Worm (Caenorhabditis elegans) whole organism, L2 larva: ENCODE data around the gene F55G11.7.

Experiments used
- C34F6.9 ChIP-seq: fragments of 150-350 bp; optimal IDR thresholded peaks from 2 replicates; lab custom pipeline; 2014; ENCODE audit warnings: missing biosample characterization, missing genetic modification characterization
- F13H6.1 ChIP-seq: sonication (generic microtip); optimal IDR thresholded peaks from 2 replicates; lab custom pipeline; 2016; ENCODE audit warnings: missing genetic modification characterization, missing compliant biosample characterization
- R02D3.7 ChIP-seq: fragments of 150-350 bp; optimal IDR thresholded peaks from 2 replicates; lab custom pipeline; 2014; ENCODE audit warnings: missing biosample characterization, missing genetic modification characterization
- alr-1 ChIP-seq: fragments of 150-350 bp; optimal IDR thresholded peaks from 2 replicates; lab custom pipeline; 2014; ENCODE audit warnings: missing biosample characterization, missing genetic modification characterization
- ama-1 ChIP-seq: fragments of 150-350 bp; optimal IDR thresholded peaks from 2 replicates; lab custom pipeline; 2018; ENCODE audit warnings: inconsistent platforms
- ceh-16 ChIP-seq: fragments of 150-350 bp; optimal IDR thresholded peaks from 2 replicates; lab custom pipeline; 2014; ENCODE audit warnings: missing biosample characterization, missing genetic modification characterization
- ceh-82 ChIP-seq: fragments of 150-350 bp; optimal IDR thresholded peaks from 2 replicates; lab custom pipeline; 2014; ENCODE audit warnings: missing biosample characterization, missing genetic modification characterization
- crh-2 ChIP-seq: sonication (generic microtip); optimal IDR thresholded peaks from 2 replicates; lab custom pipeline; 2017; ENCODE audit warnings: missing biosample characterization, missing genetic modification characterization
- dmd-4 ChIP-seq: sonication (generic microtip); optimal IDR thresholded peaks from 2 replicates; lab custom pipeline; 2017; ENCODE audit warnings: missing biosample characterization, missing genetic modification characterization
- egl-27 ChIP-seq: sonication (generic microtip); optimal IDR thresholded peaks from 3 replicates; lab custom pipeline; 2017; ENCODE audit warnings: missing biosample characterization, missing genetic modification reagents, missing genetic modification characterization
- elt-1 ChIP-seq: fragments of 150-350 bp; optimal IDR thresholded peaks from 2 replicates; lab custom pipeline; 2014; ENCODE audit warnings: missing biosample characterization, missing genetic modification characterization
- fos-1 ChIP-seq: fragments of 150-350 bp; optimal IDR thresholded peaks from 2 replicates; lab custom pipeline; 2014; ENCODE audit warnings: missing biosample characterization, missing genetic modification characterization
- lin-39 ChIP-seq: fragments of 150-350 bp; optimal IDR thresholded peaks from 2 replicates; lab custom pipeline; 2014; ENCODE audit warnings: missing biosample characterization, missing genetic modification reagents, missing genetic modification characterization
- lsy-2 ChIP-seq, 2 experiments: fragments of 150-350 bp in 1 of 2; sonication (generic microtip) in 1 of 2; optimal IDR thresholded peaks; 2 replicates each; lab custom pipeline; 2014 to 2017; ENCODE audit warnings: missing biosample characterization in 2 of 2, missing genetic modification characterization in 2 of 2
- mab-5 ChIP-seq: fragments of 150-350 bp; optimal IDR thresholded peaks from 2 replicates; lab custom pipeline; 2014; ENCODE audit warnings: missing biosample characterization, missing genetic modification characterization
- mbf-1 ChIP-seq: sonication (generic microtip); optimal IDR thresholded peaks from 2 replicates; lab custom pipeline; 2017; ENCODE audit warnings: missing biosample characterization, missing genetic modification characterization
- nhr-10 ChIP-seq: sonication (generic microtip); optimal IDR thresholded peaks from 2 replicates; lab custom pipeline; 2017; ENCODE audit warnings: missing biosample characterization, missing genetic modification characterization
- nhr-11 ChIP-seq: fragments of 150-350 bp; optimal IDR thresholded peaks from 2 replicates; lab custom pipeline; 2014; ENCODE audit warnings: missing biosample characterization, missing genetic modification characterization
- nhr-12 ChIP-seq: fragments of 150-350 bp; optimal IDR thresholded peaks from 2 replicates; lab custom pipeline; 2014; ENCODE audit warnings: missing biosample characterization, missing genetic modification characterization
- nhr-21 ChIP-seq: fragments of 150-350 bp; optimal IDR thresholded peaks from 2 replicates; lab custom pipeline; 2014; ENCODE audit warnings: missing biosample characterization, missing genetic modification characterization
- nhr-23 ChIP-seq: fragments of 150-350 bp; optimal IDR thresholded peaks from 2 replicates; lab custom pipeline; 2014; ENCODE audit warnings: missing biosample characterization, missing genetic modification reagents, missing genetic modification characterization
- nhr-237 ChIP-seq: fragments of 150-350 bp; optimal IDR thresholded peaks from 2 replicates; lab custom pipeline; 2014; ENCODE audit warnings: missing biosample characterization, missing genetic modification characterization
- nhr-25 ChIP-seq: fragments of 150-350 bp; sonication (generic microtip); optimal IDR thresholded peaks from 3 replicates; lab custom pipeline; 2014; ENCODE audit warnings: missing biosample characterization, missing genetic modification characterization
- peb-1 ChIP-seq: fragments of 150-350 bp; optimal IDR thresholded peaks from 2 replicates; lab custom pipeline; 2014; ENCODE audit warnings: missing biosample characterization, missing genetic modification characterization
- sem-4 ChIP-seq: fragments of 150-350 bp; optimal IDR thresholded peaks from 2 replicates; lab custom pipeline; 2014; ENCODE audit warnings: missing biosample characterization, missing genetic modification reagents, missing genetic modification characterization
- skn-1 ChIP-seq: sonication (generic microtip); optimal IDR thresholded peaks from 2 replicates; lab custom pipeline; 2017; ENCODE audit warnings: missing biosample characterization, missing genetic modification characterization
- sma-3 ChIP-seq: sonication (generic microtip); optimal IDR thresholded peaks from 2 replicates; lab custom pipeline; 2016; ENCODE audit warnings: missing genetic modification reagents, missing genetic modification characterization, missing compliant biosample characterization
- sma-9 ChIP-seq, 2 experiments: fragments of 150-350 bp in 1 of 2; sonication (generic microtip) in 1 of 2; optimal IDR thresholded peaks; 2 replicates each; lab custom pipeline; 2014 to 2016; ENCODE audit warnings: missing genetic modification characterization in 2 of 2, mild to moderate bottlenecking in 1 of 2, missing biosample characterization in 1 of 2, missing compliant biosample characterization in 1 of 2, missing genetic modification reagents in 1 of 2, moderate library complexity in 1 of 2
- snpc-4 ChIP-seq: fragments of 150-350 bp; optimal IDR thresholded peaks from 2 replicates; lab custom pipeline; 2014; ENCODE audit warnings: missing biosample characterization, missing genetic modification characterization
- zag-1 ChIP-seq: fragments of 150-350 bp; optimal IDR thresholded peaks from 2 replicates; lab custom pipeline; 2014; ENCODE audit warnings: missing biosample characterization, missing genetic modification characterization
- ztf-4 ChIP-seq: fragments of 150-350 bp; optimal IDR thresholded peaks from 2 replicates; lab custom pipeline; 2014; ENCODE audit warnings: missing biosample characterization, missing genetic modification characterization

Gene F55G11.7

DNA sequence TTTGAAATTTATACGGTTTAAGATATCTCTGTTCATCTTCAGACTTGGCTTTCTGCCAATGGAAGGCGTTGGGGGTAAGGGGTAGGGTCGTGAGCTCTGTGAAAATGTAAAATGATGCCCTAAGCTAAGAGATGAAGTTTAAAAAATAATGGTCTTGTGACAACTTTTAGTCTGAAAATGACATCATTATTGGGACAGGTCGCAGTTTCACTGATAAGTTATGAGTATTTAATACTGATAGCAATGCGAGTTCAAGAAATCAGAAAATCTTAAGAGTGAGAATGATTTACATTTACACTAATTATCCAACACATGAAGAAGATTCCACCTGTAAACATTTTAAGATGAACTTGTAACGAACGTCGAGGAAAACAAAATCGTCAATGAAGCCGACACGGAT is 4.4 kb downstream of the F55G11.7 start:
- TF ChIP-seq fos-1: peak; percentile 56
- TF ChIP-seq zag-1: no peak
- peak; percentile 33 for TF ChIP-seq sma-9 (GFP tag; optimal IDR thresholded peaks at IDR 0.05; lab: Kevin White, UChicago)
- TF ChIP-seq sma-9 (tag; optimal IDR thresholded peaks at IDR 0.05; lab: Kevin White, UChicago): no peak

ce11 chrIV:12965074-12965473 is 4.8 kb downstream of the F55G11.7 start, which contains the start of gene dod-22:
TSS of gene dod-22 (plus strand) at chrIV:12965374.
- TF ChIP-seq sma-9 (GFP tag; optimal IDR thresholded peaks at IDR 0.05; lab: Kevin White, UChicago) (no peak), sma-9 (tag; optimal IDR thresholded peaks at IDR 0.05; lab: Kevin White, UChicago) (no peak), ceh-82 (tag; lab: Kevin White, UChicago) (no peak), ceh-16 (tag; lab: Kevin White, UChicago) (no peak), ama-1 (lab: Kevin White, UChicago) (no peak), elt-1 (tag; lab: Kevin White, UChicago) (no peak), sem-4 (tag; lab: Kevin White, UChicago) (no peak), fos-1 (peak; percentile 21), lin-39 (no peak)
- TF ChIP-seq, all 48 proteins: peak for 1

DNA sequence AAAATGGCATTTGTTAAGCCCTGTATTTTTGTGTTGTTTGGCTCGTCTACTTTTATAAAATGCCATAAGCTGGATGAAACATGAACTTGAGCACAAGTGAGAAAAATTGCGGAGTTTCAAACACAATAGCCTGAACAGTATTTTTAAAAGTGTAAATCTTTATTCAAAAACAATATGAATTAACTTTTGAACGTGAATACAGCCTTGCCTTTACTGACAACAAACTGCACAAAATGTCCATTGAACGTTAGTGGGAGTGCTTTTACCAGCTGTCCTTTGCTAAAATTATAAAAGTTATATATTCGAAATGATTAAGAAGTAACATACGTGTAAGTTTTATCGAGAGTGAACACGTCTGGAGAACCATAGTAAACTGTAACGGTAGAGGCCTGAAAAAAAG is 7.1 kb downstream of the F55G11.7 start:
- TF ChIP-seq peb-1 (tag; lab: Kevin White, UChicago): no peak
- TF ChIP-seq dmd-4 (tag; lab: Kevin White, UChicago): no peak
- TF ChIP-seq mbf-1 (tag; lab: Kevin White, UChicago): no peak
- TF ChIP-seq sma-3 (GFP tag; lab: Kevin White, UChicago): no peak
- no peak for TF ChIP-seq nhr-25
- no peak for TF ChIP-seq sma-9 (GFP tag; optimal IDR thresholded peaks at IDR 0.05; lab: Kevin White, UChicago)
- TF ChIP-seq sma-9 (tag; optimal IDR thresholded peaks at IDR 0.05; lab: Kevin White, UChicago): no peak
- no peak for TF ChIP-seq alr-1
- no peak for TF ChIP-seq elt-1 (tag; lab: Kevin White, UChicago)
- TF ChIP-seq R02D3.7 (tag; lab: Kevin White, UChicago): no peak
- TF ChIP-seq zag-1: no peak
- no peak for TF ChIP-seq nhr-12 (tag; lab: Kevin White, UChicago)
- no peak for TF ChIP-seq nhr-237 (tag; lab: Kevin White, UChicago)
- no peak for TF ChIP-seq F13H6.1 (tag; lab: Kevin White, UChicago)
- no peak for TF ChIP-seq crh-2 (tag; lab: Kevin White, UChicago)

DNA sequence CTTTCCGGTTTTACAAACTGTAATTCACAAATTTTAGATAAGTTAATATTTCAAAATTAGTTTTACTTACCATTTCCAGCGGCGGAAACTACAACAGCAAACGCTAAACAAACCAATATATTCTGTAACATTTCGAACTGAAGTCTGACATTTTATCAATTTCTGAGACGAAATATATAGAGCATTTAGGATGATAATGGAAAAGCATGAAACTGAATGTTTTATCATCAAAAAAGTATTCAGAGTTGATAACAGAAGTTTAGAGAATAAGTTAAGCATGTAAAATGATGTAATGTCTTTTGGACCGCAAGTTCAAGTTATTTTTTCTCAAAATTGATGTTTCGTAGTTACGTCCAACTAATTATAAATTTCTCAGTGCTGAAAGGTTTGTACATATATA is 8.9 kb downstream of the F55G11.7 start, which contains the start of gene F55G11.2:
Gene F55G11.2, minus strand, starts transcription at position 149 of the 400 bp plus-strand sequence.
- TF ChIP-seq nhr-23 (tag; lab: Kevin White, UChicago) (no peak), skn-1 (tag; lab: Kevin White, UChicago) (peak; percentile 21), ztf-4 (tag; lab: Kevin White, UChicago) (no peak), nhr-11 (tag; lab: Kevin White, UChicago) (no peak), nhr-21 (tag; lab: Kevin White, UChicago) (no peak), crh-2 (tag; lab: Kevin White, UChicago) (no peak), F13H6.1 (tag; lab: Kevin White, UChicago) (no peak), sma-9 (GFP tag; optimal IDR thresholded peaks at IDR 0.05; lab: Kevin White, UChicago) (no peak), sma-9 (tag; optimal IDR thresholded peaks at IDR 0.05; lab: Kevin White, UChicago) (no peak), ama-1 (lab: Kevin White, UChicago) (no peak), mab-5 (tag; lab: Kevin White, UChicago) (no peak), fos-1 (peak; percentile 82), C34F6.9 (tag; lab: Kevin White, UChicago) (no peak), nhr-237 (tag; lab: Kevin White, UChicago) (no peak)

ce11 chrIV:12971994-12972520 is 11.8 kb downstream of the F55G11.7 start:
- TF ChIP-seq ceh-16 (tag; lab: Kevin White, UChicago): no peak
- peak; percentile 41 for TF ChIP-seq fos-1

DNA sequence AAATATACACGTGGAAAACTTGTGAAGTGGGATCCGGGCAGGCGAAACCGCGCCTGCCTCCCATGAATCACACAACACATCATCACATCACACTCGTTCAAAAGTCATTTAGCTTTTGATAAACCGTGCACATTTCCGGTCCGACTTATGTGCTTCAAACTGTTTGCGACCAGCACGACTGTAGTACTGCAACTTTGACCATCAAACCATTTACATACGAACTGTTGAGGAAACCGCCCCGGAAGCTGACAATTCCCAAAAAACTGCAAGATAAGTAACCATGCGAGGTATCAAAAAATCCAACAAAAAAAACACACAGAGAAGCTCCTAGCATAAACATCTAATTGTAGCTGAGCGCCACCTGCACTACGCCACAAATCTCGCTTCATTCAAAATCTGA is 12.5 kb downstream of the F55G11.7 start:
- TF ChIP-seq nhr-25 (no peak), elt-1 (tag; lab: Kevin White, UChicago) (no peak), nhr-11 (tag; lab: Kevin White, UChicago) (no peak), C34F6.9 (tag; lab: Kevin White, UChicago) (no peak), F13H6.1 (tag; lab: Kevin White, UChicago) (no peak), lsy-2 (tag; optimal IDR thresholded peaks at IDR 0.05; lab: Kevin White, UChicago) (no peak), nhr-10 (tag; lab: Kevin White, UChicago) (no peak), ceh-16 (tag; lab: Kevin White, UChicago) (no peak), fos-1 (no peak), dmd-4 (tag; lab: Kevin White, UChicago) (no peak), snpc-4 (tag; lab: Kevin White, UChicago) (no peak), egl-27 (tag; lab: Kevin White, UChicago) (no peak)
